Fruit fly (Drosophila melanogaster): ENCODE measurements around the gene CG14864.

CG14864 gene

dm6 chr3R:15293005-15293877 lies 24.9 kb upstream of the CG14864 start (continued):
- TF ChIP-seq CG4360 (GFP tag; IDR thresholded peaks at IDR 0.05) (no peak), sr (GFP tag; IDR thresholded peaks at IDR 0.05) (no peak), D19A (tag; optimal IDR thresholded peaks at IDR 0.05) (peak; percentile 84), dmrt99B (tag; optimal IDR thresholded peaks at IDR 0.05) (peak; percentile 68), nom (GFP tag; optimal IDR thresholded peaks at IDR 0.05) (peak; percentile 70), CoRest (tag; optimal IDR thresholded peaks at IDR 0.05) (peak; percentile 0), D19B (GFP tag; optimal IDR thresholded peaks at IDR 0.05) (peak; percentile 53), sens (GFP tag) (peak; percentile 77), lbe (GFP tag; optimal IDR thresholded peaks at IDR 0.05) (peak; percentile 10), bcd (GFP tag; optimal IDR thresholded peaks at IDR 0.05) (peak; percentile 39), Stat92E (GFP tag; optimal IDR thresholded peaks at IDR 0.05) (peak in 2 of 3 experiments; percentile 8 to 11), ind (GFP tag; optimal IDR thresholded peaks at IDR 0.05) (peak; percentile 12), sqz (GFP tag; optimal IDR thresholded peaks at IDR 0.05) (peak; percentile 44), chif (GFP tag; optimal IDR thresholded peaks at IDR 0.05) (peak in 1 of 2 experiments; percentile 28), eve (GFP tag; optimal IDR thresholded peaks at IDR 0.05) (peak in 1 of 2 experiments; percentile 68), gem (tag; optimal IDR thresholded peaks at IDR 0.05) (peak; percentile 58), Sox100B (GFP tag; optimal IDR thresholded peaks at IDR 0.05) (peak; percentile 29), phol (tag; optimal IDR thresholded peaks at IDR 0.05) (peak; percentile 51), Fer3 (tag; optimal IDR thresholded peaks at IDR 0.05) (peak; percentile 3), crc (GFP tag; optimal IDR thresholded peaks at IDR 0.05) (peak; percentile 11), psq (GFP tag; optimal IDR thresholded peaks at IDR 0.05) (peak; percentile 51), Dek (tag; optimal IDR thresholded peaks at IDR 0.05) (peak; percentile 13), CG9817 (tag; optimal IDR thresholded peaks at IDR 0.05) (peak; percentile 5), Blimp-1 (GFP tag; optimal IDR thresholded peaks at IDR 0.05) (peak; percentile 23), CG2712 (tag; optimal IDR thresholded peaks at IDR 0.05) (no peak), Med (GFP tag) (peak; percentile 81), CG6765 (GFP tag; optimal IDR thresholded peaks at IDR 0.05) (peak; percentile 15), sim (GFP tag; IDR thresholded peaks at IDR 0.05) (no peak), zfh2 (GFP tag; optimal IDR thresholded peaks at IDR 0.05) (peak; percentile 32), Dip3 (GFP tag; optimal IDR thresholded peaks at IDR 0.05) (no peak), Pdp1 (GFP tag; optimal IDR thresholded peaks at IDR 0.05) (no peak), CG4730 (GFP tag; IDR thresholded peaks at IDR 0.05) (no peak), CG2678 (tag; optimal IDR thresholded peaks at IDR 0.05) (peak; percentile 54), CG13424 (tag; optimal IDR thresholded peaks at IDR 0.05) (peak; percentile 17), slbo (GFP tag; IDR thresholded peaks at IDR 0.05) (0 out of 2 replicates have a peak, but pooled peaks have one; percentile 21), Myb (GFP tag; optimal IDR thresholded peaks at IDR 0.05) (peak; percentile 7), CG18599 (GFP tag; optimal IDR thresholded peaks at IDR 0.05) (peak; percentile 31), corto (GFP tag; optimal IDR thresholded peaks at IDR 0.05) (peak; percentile 4), HLHmδ (GFP tag; optimal IDR thresholded peaks at IDR 0.05) (no peak), lab (GFP tag; optimal IDR thresholded peaks at IDR 0.05) (peak; percentile 17), nmo (GFP tag; optimal IDR thresholded peaks at IDR 0.05) (peak; percentile 42), fd96Cb (tag; optimal IDR thresholded peaks at IDR 0.05) (peak; percentile 25), aop (GFP tag; IDR thresholded peaks at IDR 0.05) (no peak), CG15073 (GFP tag; optimal IDR thresholded peaks at IDR 0.05) (no peak), gsb-n (tag; optimal IDR thresholded peaks at IDR 0.05) (peak; percentile 46), CG7556 (GFP tag; optimal IDR thresholded peaks at IDR 0.05) (peak; percentile 26), CG7839 (tag; optimal IDR thresholded peaks at IDR 0.05) (peak; percentile 59)

Data from whole organism, embryonic.